Worm (Caenorhabditis elegans): ENCODE results near the gene ZC395.4.

ZC395.4 gene

ce11 chrIII:5287877-5288276 lies 18.0 kb downstream of the ZC395.4 start, which contains the start of gene T15B12.1:
TSS of gene T15B12.1 (plus strand) at chrIII:5288177.
- TF ChIP-seq nhr-20 (tag; optimal IDR thresholded peaks at IDR 0.05) (no peak), xbp-1 (tag; optimal IDR thresholded peaks at IDR 0.05) (no peak), nhr-77 (tag; optimal IDR thresholded peaks at IDR 0.05) (no peak), dpl-1 (GFP tag; optimal IDR thresholded peaks at IDR 0.05) (no peak), pqm-1 (tag; optimal IDR thresholded peaks at IDR 0.05) (no peak), snu-23 (GFP tag; optimal IDR thresholded peaks at IDR 0.05) (no peak), mep-1 (tag; optimal IDR thresholded peaks at IDR 0.05) (no peak), F16B12.6 (tag; optimal IDR thresholded peaks at IDR 0.05) (no peak), grh-1 (GFP tag; IDR thresholded peaks at IDR 0.05) (no peak), ceh-90 (tag; optimal IDR thresholded peaks at IDR 0.05) (no peak), nhr-85 (tag) (no peak), ceh-63 (GFP tag; optimal IDR thresholded peaks at IDR 0.05) (no peak), zip-4 (GFP tag; optimal IDR thresholded peaks at IDR 0.05) (no peak), fkh-4 (tag; optimal IDR thresholded peaks at IDR 0.05; ENCODE audit: borderline replicate concordance) (no peak)

- no peak for TF ChIP-seq egl-27 (tag; optimal IDR thresholded peaks at IDR 0.05)
- TF ChIP-seq ztf-4 (tag; optimal IDR thresholded peaks at IDR 0.05): no peak
- no peak for TF ChIP-seq unc-98 (GFP tag; IDR thresholded peaks at IDR 0.05)
- no peak for TF ChIP-seq snu-23 (GFP tag; optimal IDR thresholded peaks at IDR 0.05)
- no peak for TF ChIP-seq unc-86 (tag; optimal IDR thresholded peaks at IDR 0.05)
- no peak for TF ChIP-seq skn-1 (tag; optimal IDR thresholded peaks at IDR 0.05)
- no peak for TF ChIP-seq dpl-1 (GFP tag; optimal IDR thresholded peaks at IDR 0.05)
- TF ChIP-seq elt-3 (tag; optimal IDR thresholded peaks at IDR 0.05): no peak
- TF ChIP-seq irx-1 (tag; optimal IDR thresholded peaks at IDR 0.05): no peak
- TF ChIP-seq ceh-82 (tag; optimal IDR thresholded peaks at IDR 0.05): no peak
- TF ChIP-seq aha-1 (tag; optimal IDR thresholded peaks at IDR 0.05): no peak
- no peak for TF ChIP-seq F16B12.6 (tag; optimal IDR thresholded peaks at IDR 0.05)
- TF ChIP-seq rnt-1 (tag; optimal IDR thresholded peaks at IDR 0.05): no peak
- TF ChIP-seq alr-1 (tag; optimal IDR thresholded peaks at IDR 0.05; ENCODE audit: borderline replicate concordance): no peak
- no peak for TF ChIP-seq vab-15 (tag; optimal IDR thresholded peaks at IDR 0.05)
Measured at ce11 chrIII:5290230-5290629, 20.3 kb downstream of the ZC395.4 start.

- TF ChIP-seq swsn-7 (tag; optimal IDR thresholded peaks at IDR 0.05) (no peak), elt-2 (tag; optimal IDR thresholded peaks at IDR 0.05) (no peak), nhr-20 (tag; optimal IDR thresholded peaks at IDR 0.05) (no peak), zip-4 (GFP tag; optimal IDR thresholded peaks at IDR 0.05) (no peak), C16A3.4 (tag; optimal IDR thresholded peaks at IDR 0.05) (no peak), zag-1 (tag; optimal IDR thresholded peaks at IDR 0.05) (no peak), hlh-17 (GFP tag; optimal IDR thresholded peaks at IDR 0.05; ENCODE audit: borderline replicate concordance) (no peak), sup-37 (GFP tag; optimal IDR thresholded peaks at IDR 0.05) (no peak), nhr-76 (tag; optimal IDR thresholded peaks at IDR 0.05) (no peak), fkh-8 (tag; optimal IDR thresholded peaks at IDR 0.05) (no peak), egl-13 (tag; optimal IDR thresholded peaks at IDR 0.05) (no peak), lsy-2 (tag; optimal IDR thresholded peaks at IDR 0.05) (no peak)
Measured at ce11 chrIII:5291281-5291680, 21.4 kb downstream of the ZC395.4 start.

- TF ChIP-seq efl-1 (optimal IDR thresholded peaks at IDR 0.05): no peak
- no peak for TF ChIP-seq efl-1 (GFP tag; optimal IDR thresholded peaks at IDR 0.05 in 1 of 2)
Measured at ce11 chrIII:5294281-5294680, 24.4 kb downstream of the ZC395.4 start.
